Worm (Caenorhabditis elegans) whole organism, L1 larva: Measurements from ENCODE around the gene T27E9.6.
"Not testable (repeated sequence)": the region's sequence is repeated elsewhere in the genome, so short reads cannot be mapped to it uniquely, and the experiment has no call there.

Experiments
- C34B4.2 ChIP-seq: sonication (generic microtip); optimal IDR thresholded peaks from 2 replicates; lab custom pipeline; 2017; ENCODE audit warnings: mild to moderate bottlenecking, missing genetic modification characterization, missing compliant biosample characterization
- alr-1 ChIP-seq: fragments of 200-800 bp; sonication (Bioruptor generic); optimal IDR thresholded peaks from 2 replicates; lab custom pipeline; 2018; ENCODE audit warnings: borderline replicate concordance, mild to moderate bottlenecking, missing genetic modification characterization, missing compliant biosample characterization
- aly-2 ChIP-seq: fragments of 150-350 bp; optimal IDR thresholded peaks from 2 replicates; lab custom pipeline; 2014; ENCODE audit warnings: missing biosample characterization, missing genetic modification characterization
- ceh-63 ChIP-seq: fragments of 200-800 bp; sonication (Bioruptor generic); optimal IDR thresholded peaks from 2 replicates; lab custom pipeline; 2018; ENCODE audit warnings: mild to moderate bottlenecking, missing genetic modification characterization, missing compliant biosample characterization
- ceh-88 ChIP-seq: fragments of 200-800 bp; sonication (Bioruptor generic); IDR thresholded peaks from 2 replicates; pipeline ENCODE4 v1.3.6; 2022; ENCODE audit warnings: missing genetic modification characterization, missing compliant biosample characterization
- ceh-90 ChIP-seq: sonication (generic microtip); optimal IDR thresholded peaks from 2 replicates; lab custom pipeline; 2016; ENCODE audit warnings: missing genetic modification characterization, missing compliant biosample characterization
- dpl-1 ChIP-seq, 3 experiments: fragments of 150-350 bp in 2 of 3; sonication (generic microtip) in 1 of 3; optimal IDR thresholded peaks; 2 replicates each; lab custom pipeline; 2014 to 2017; ENCODE audit warnings: missing biosample characterization in 3 of 3, missing genetic modification characterization in 3 of 3, missing genetic modification reagents in 3 of 3
- dsc-1 ChIP-seq: sonication (generic microtip); optimal IDR thresholded peaks from 2 replicates; lab custom pipeline; 2016; ENCODE audit warnings: mild to moderate bottlenecking, missing genetic modification characterization, missing compliant biosample characterization
- efl-1 ChIP-seq, 4 experiments: fragments of 150-350 bp; optimal IDR thresholded peaks in 3 of 4; peaks in 1 of 4; 1 replicate in 1 of 4; 2 replicates in 3 of 4; lab custom pipeline; 2014; ENCODE audit warnings: missing biosample characterization in 2 of 4, missing genetic modification characterization in 2 of 4, missing genetic modification reagents in 2 of 4
- efl-3 ChIP-seq: fragments of 200-800 bp; sonication (Bioruptor generic); optimal IDR thresholded peaks from 2 replicates; lab custom pipeline; 2018; ENCODE audit warnings: mild to moderate bottlenecking, missing genetic modification characterization, missing compliant biosample characterization
- egl-13 ChIP-seq: sonication (generic microtip); optimal IDR thresholded peaks from 2 replicates; lab custom pipeline; 2016; ENCODE audit warnings: missing genotype, missing genetic modification reagents, missing genetic modification characterization, missing compliant biosample characterization
- elt-3 ChIP-seq, 6 experiments: fragments of 150-350 bp in 1 of 6; sonication (generic microtip); optimal IDR thresholded peaks; 2 replicates each; lab custom pipeline; 2017 to 2018; ENCODE audit warnings: missing biosample characterization in 6 of 6, missing genetic modification characterization in 6 of 6, inconsistent platforms in 1 of 6
- fkh-4 ChIP-seq: sonication (generic microtip); optimal IDR thresholded peaks from 2 replicates; lab custom pipeline; 2016; ENCODE audit warnings: missing compliant biosample characterization, missing genetic modification characterization, borderline replicate concordance
- fos-1 ChIP-seq: fragments of 150-350 bp; optimal IDR thresholded peaks from 2 replicates; lab custom pipeline; 2014; ENCODE audit warnings: missing biosample characterization, missing genetic modification characterization
- grh-1 ChIP-seq: fragments of 200-800 bp; sonication (Bioruptor generic); IDR thresholded peaks from 2 replicates; pipeline ENCODE4 v1.3.6; 2022; ENCODE audit warnings: missing genetic modification reagents, missing genetic modification characterization, missing compliant biosample characterization
- hlh-4 ChIP-seq: sonication (generic microtip); optimal IDR thresholded peaks from 2 replicates; lab custom pipeline; 2016; ENCODE audit warnings: mild to moderate bottlenecking, missing genetic modification characterization, missing compliant biosample characterization
- hpl-2 ChIP-seq: fragments of 150-350 bp; optimal IDR thresholded peaks from 2 replicates; lab custom pipeline; 2014; ENCODE audit warnings: missing biosample characterization, missing genetic modification reagents, missing genetic modification characterization
- jun-1 ChIP-seq: fragments of 150-350 bp; optimal IDR thresholded peaks from 2 replicates; lab custom pipeline; 2014; ENCODE audit warnings: missing biosample characterization, missing genetic modification reagents, missing genetic modification characterization
- lin-15B ChIP-seq: fragments of 150-350 bp; sonication (generic microtip); optimal IDR thresholded peaks from 3 replicates; lab custom pipeline; 2014; ENCODE audit warnings: missing biosample characterization, missing genetic modification characterization
- lin-39 ChIP-seq: fragments of 150-350 bp; optimal IDR thresholded peaks from 2 replicates; lab custom pipeline; 2014; ENCODE audit warnings: missing biosample characterization, missing genetic modification reagents, missing genetic modification characterization
- lir-3 ChIP-seq: sonication (generic microtip); optimal IDR thresholded peaks from 2 replicates; lab custom pipeline; 2016; ENCODE audit warnings: mild to moderate bottlenecking, missing genetic modification characterization, moderate library complexity, missing compliant biosample characterization; ENCODE audit not compliant: poor library complexity
- lsy-2 ChIP-seq, 2 experiments: fragments of 150-350 bp; optimal IDR thresholded peaks; 2 replicates each; lab custom pipeline; 2014; ENCODE audit warnings: missing biosample characterization in 2 of 2, missing genetic modification characterization in 2 of 2
- mdl-1 ChIP-seq, 2 experiments: fragments of 150-350 bp; optimal IDR thresholded peaks; 2 replicates each; lab custom pipeline; 2014 to 2017; ENCODE audit warnings: missing biosample characterization in 2 of 2, missing genetic modification characterization in 2 of 2, inconsistent platforms in 1 of 2
- nhr-19 ChIP-seq: fragments of 200-800 bp; sonication (Bioruptor generic); conservative IDR thresholded peaks from 2 replicates; pipeline ENCODE4 v1.3.6; 2022; ENCODE audit warnings: missing genetic modification characterization, missing compliant biosample characterization
- nhr-71 ChIP-seq: sonication (generic microtip); optimal IDR thresholded peaks from 2 replicates; lab custom pipeline; 2016; ENCODE audit warnings: mild to moderate bottlenecking, missing genetic modification characterization, moderate library complexity, missing compliant biosample characterization
- nhr-76 ChIP-seq: sonication (generic microtip); optimal IDR thresholded peaks from 2 replicates; lab custom pipeline; 2017; ENCODE audit warnings: missing biosample characterization, missing genetic modification characterization
- nhr-85 ChIP-seq: sonication (generic microtip); peaks from one replicate; lab custom pipeline; 2016; ENCODE audit warnings: missing genetic modification characterization, inconsistent platforms, missing compliant biosample characterization
- nhr-90 ChIP-seq: sonication (generic microtip); optimal IDR thresholded peaks from 2 replicates; lab custom pipeline; 2016; ENCODE audit warnings: mild to moderate bottlenecking, missing genetic modification characterization, missing compliant biosample characterization; ENCODE audit not compliant: poor library complexity
- pax-3 ChIP-seq: fragments of 200-800 bp; sonication (Bioruptor generic); optimal IDR thresholded peaks from 2 replicates; lab custom pipeline; 2018; ENCODE audit warnings: mild to moderate bottlenecking, missing genetic modification characterization, moderate library complexity, missing compliant biosample characterization
- pqm-1 ChIP-seq: sonication (generic microtip); optimal IDR thresholded peaks from 3 replicates; lab custom pipeline; 2017; ENCODE audit warnings: missing biosample characterization, missing genetic modification characterization
- rnt-1 ChIP-seq: sonication (generic microtip); optimal IDR thresholded peaks from 2 replicates; lab custom pipeline; 2016; ENCODE audit warnings: mild to moderate bottlenecking, missing genetic modification characterization, moderate library complexity, missing compliant biosample characterization
- snu-23 ChIP-seq: sonication (generic microtip); optimal IDR thresholded peaks from 2 replicates; lab custom pipeline; 2016; ENCODE audit warnings: missing genetic modification characterization, missing compliant biosample characterization
- sox-4 ChIP-seq: sonication (generic microtip); optimal IDR thresholded peaks from 2 replicates; lab custom pipeline; 2016; ENCODE audit warnings: missing genetic modification characterization, missing compliant biosample characterization
- sptf-1 ChIP-seq: fragments of 150-350 bp; optimal IDR thresholded peaks from 2 replicates; lab custom pipeline; 2014; ENCODE audit warnings: missing biosample characterization, missing genetic modification characterization
- tbx-2 ChIP-seq: sonication (generic microtip); optimal IDR thresholded peaks from 2 replicates; lab custom pipeline; 2016; ENCODE audit warnings: missing genetic modification characterization, missing compliant biosample characterization
- unc-30 ChIP-seq: sonication (generic microtip); optimal IDR thresholded peaks from 2 replicates; lab custom pipeline; 2017; ENCODE audit warnings: missing biosample characterization, missing genetic modification characterization
- unc-98 ChIP-seq: fragments of 200-800 bp; sonication (Bioruptor generic); IDR thresholded peaks from 2 replicates; pipeline ENCODE4 v1.3.6; 2022; ENCODE audit warnings: missing genetic modification characterization, missing compliant biosample characterization
- vab-15 ChIP-seq: sonication (generic microtip); optimal IDR thresholded peaks from 2 replicates; lab custom pipeline; 2017; ENCODE audit warnings: missing genotype, mild to moderate bottlenecking, missing genetic modification characterization, missing compliant biosample characterization
- ztf-11 ChIP-seq, 2 experiments: sonication (generic microtip); optimal IDR thresholded peaks; 2 replicates each; lab custom pipeline; 2016 to 2017; ENCODE audit warnings: missing genetic modification characterization in 2 of 2, missing biosample characterization in 1 of 2, missing compliant biosample characterization in 1 of 2

T27E9.6 gene

ce11 chrIII:13501599-13501998, 25.0 kb upstream of the T27E9.6 start, which contains the start of gene T28A8.5:
Gene T28A8.5 (plus strand): TSS chrIII:13501630.
- TF ChIP-seq lin-39 (tag; lab: Kevin White, UChicago) (no peak), alr-1 (tag; lab: Kevin White, UChicago) (no peak), pqm-1 (tag; lab: Kevin White, UChicago) (no peak), grh-1 (no peak), efl-1 (optimal IDR thresholded peaks at IDR 0.05; lab: Kevin White, UChicago) (no peak), efl-1 (GFP tag; optimal IDR thresholded peaks at IDR 0.05 in 1 of 2; lab: Kevin White, UChicago) (peak in 1 of 2 experiments; percentile 84)

ce11 chrIII:13498899-13499298, 22.3 kb upstream of the T27E9.6 start, which contains the start of gene T28A8.6:
Gene T28A8.6 (plus strand): TSS chrIII:13499199.
- not testable (repeated sequence) for TF ChIP-seq elt-3 (tag; optimal IDR thresholded peaks at IDR 0.05; lab: Kevin White, UChicago); nhr-85 (tag; lab: Kevin White, UChicago); egl-13 (tag; lab: Kevin White, UChicago)

ce11 chrIII:13495571-13495970, 19.0 kb upstream of the T27E9.6 start, which contains the start of gene T28A8.2:
Gene T28A8.2 (minus strand): TSS chrIII:13495671.
- TF ChIP-seq C34B4.2 (tag; lab: Kevin White, UChicago) (no peak), lsy-2 (tag; optimal IDR thresholded peaks at IDR 0.05; lab: Kevin White, UChicago) (no peak), hpl-2 (no peak), mdl-1 (tag; optimal IDR thresholded peaks at IDR 0.05; lab: Kevin White, UChicago) (no peak), snu-23 (no peak), efl-3 (GFP tag; lab: Kevin White, UChicago) (no peak), dsc-1 (no peak), pax-3 (tag; lab: Kevin White, UChicago) (no peak), jun-1 (tag; lab: Kevin White, UChicago) (no peak), tbx-2 (tag; lab: Kevin White, UChicago) (no peak), hlh-4 (tag; lab: Kevin White, UChicago) (no peak)

ce11 chrIII:13492377-13492776, 15.8 kb upstream of the T27E9.6 start, which contains the start of gene twk-40:
Gene twk-40 (minus strand): TSS chrIII:13492477.
- TF ChIP-seq sptf-1 (tag; lab: Kevin White, UChicago) (no peak), fos-1 (tag; lab: Kevin White, UChicago) (no peak)

ce11 chrIII:13484024-13484423, 7.4 kb upstream of the T27E9.6 start, which contains the start of gene acc-4:
Gene acc-4 (minus strand): TSS chrIII:13484124.
- TF ChIP-seq lin-15B (tag; lab: Kevin White, UChicago) (no peak), fkh-4 (tag; lab: Kevin White, UChicago) (no peak), vab-15 (tag; lab: Kevin White, UChicago) (no peak), aly-2 (no peak), tbx-2 (tag; lab: Kevin White, UChicago) (no peak), ceh-88 (no peak), nhr-71 (tag; lab: Kevin White, UChicago) (no peak)

- TF ChIP-seq unc-98 (GFP tag; lab: Robert Waterston, UW) (peak; percentile 58), ztf-11 (tag; optimal IDR thresholded peaks at IDR 0.05; lab: Kevin White, UChicago) (peak in 1 of 2 experiments; percentile 53), ceh-90 (peak; percentile 36), nhr-90 (tag; lab: Kevin White, UChicago) (peak; percentile 42), rnt-1 (tag; lab: Kevin White, UChicago) (peak; percentile 34), ceh-63 (GFP tag; lab: Kevin White, UChicago) (peak; percentile 40), fkh-4 (tag; lab: Kevin White, UChicago) (peak; percentile 10), nhr-76 (tag; lab: Kevin White, UChicago) (no peak), lir-3 (peak; percentile 66), efl-1 (optimal IDR thresholded peaks at IDR 0.05; lab: Kevin White, UChicago) (peak; percentile 2 to 38), efl-1 (GFP tag; optimal IDR thresholded peaks at IDR 0.05 in 1 of 2; lab: Kevin White, UChicago) (peak in 1 of 2 experiments; percentile 82), nhr-19 (0 out of 2 replicates have a peak, but pooled peaks have one; percentile 9), unc-30 (no peak), dpl-1 (GFP tag; optimal IDR thresholded peaks at IDR 0.05; lab: Kevin White, UChicago) (no peak), sox-4 (tag; lab: Kevin White, UChicago) (peak; percentile 28), nhr-85 (tag; lab: Kevin White, UChicago) (peak; percentile 26)
- TF ChIP-seq, all 84 proteins: peak for 12
Observed at ce11 chrIII:13474482-13474881, 2.1 kb downstream of the T27E9.6 start.
